In the genomic region with DNA sequence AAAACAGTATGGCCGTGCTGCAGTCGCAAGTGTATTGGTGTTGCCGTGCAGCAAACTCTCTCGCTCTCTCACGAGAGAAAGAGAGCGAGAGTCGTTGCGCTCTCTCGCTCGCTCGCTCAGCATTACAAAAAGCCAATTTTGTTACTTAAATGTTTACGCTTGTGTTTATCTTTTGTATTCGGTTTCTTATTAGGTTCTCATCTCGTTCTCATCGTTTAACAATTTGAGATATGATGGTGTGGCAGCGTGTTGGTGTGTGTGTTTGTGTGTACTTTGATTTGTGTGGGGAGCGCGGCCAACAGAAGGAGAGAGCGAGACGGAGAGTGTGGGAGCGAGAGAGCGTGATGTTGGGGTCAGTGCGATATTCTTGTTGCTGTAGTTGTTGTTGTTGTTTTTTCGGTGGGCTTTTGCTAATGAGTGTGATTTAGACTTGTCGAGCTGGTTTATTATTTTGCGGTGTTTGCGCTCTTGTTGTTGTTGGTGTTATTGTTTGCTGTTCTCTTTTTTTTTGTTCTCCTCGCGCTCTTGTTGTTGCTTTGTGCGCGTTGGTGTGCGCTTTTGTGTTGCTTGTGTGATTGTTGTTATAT, we compare ENCODE assay signal across 6 fruit fly cellular contexts.
TF ChIP-seq lines count a peak whose summit lies in the region.

No protein-coding gene starts in this region.

- peak; percentile 33 for TF ChIP-seq CTCF in whole organism, embryonic (GFP tag; optimal IDR thresholded peaks at IDR 0.05; lab: Kevin White, UChicago)

TF ChIP-seq in whole organism, 6 proteins besides CTCF, POLR2A, EP300 and RAD21:
- peak; percentile 50 for TF ChIP-seq CG8478 (optimal IDR thresholded peaks at IDR 0.05; lab: Kevin White, UChicago)
- no peak for TF ChIP-seq pan (optimal IDR thresholded peaks at IDR 0.05; lab: Kevin White, UChicago)
- TF ChIP-seq EcR (GFP tag; optimal IDR thresholded peaks at IDR 0.05; lab: Kevin White, UChicago), result peak; percentile 53 to 75
- TF ChIP-seq Dll (optimal IDR thresholded peaks at IDR 0.05; lab: Kevin White, UChicago), result peak; percentile 98

TF ChIP-seq in whole organism, adult, 20 proteins besides CTCF, POLR2A, EP300 and RAD21:
- TF ChIP-seq cic (GFP tag; optimal IDR thresholded peaks at IDR 0.05; lab: Kevin White, UChicago) (peak; percentile 80), pad (GFP tag; optimal IDR thresholded peaks at IDR 0.05; lab: Kevin White, UChicago) (peak; percentile 63), CG33017 (tag; optimal IDR thresholded peaks at IDR 0.05; lab: Kevin White, UChicago) (peak; percentile 55), CG7045 (GFP tag; optimal IDR thresholded peaks at IDR 0.05; lab: Kevin White, UChicago) (peak; percentile 62), CG5204 (GFP tag; optimal IDR thresholded peaks at IDR 0.05; lab: Kevin White, UChicago) (no peak), ovo (GFP tag; optimal IDR thresholded peaks at IDR 0.05; lab: Kevin White, UChicago) (peak; percentile 75), tj (GFP tag; optimal IDR thresholded peaks at IDR 0.05; lab: Kevin White, UChicago) (peak; percentile 89), CG7101 (tag; optimal IDR thresholded peaks at IDR 0.05; lab: Kevin White, UChicago) (peak; percentile 44), CG12768 (GFP tag; optimal IDR thresholded peaks at IDR 0.05; lab: Kevin White, UChicago) (peak; percentile 77), toe (GFP tag; optimal IDR thresholded peaks at IDR 0.05; lab: Kevin White, UChicago) (peak; percentile 28), Clk (GFP tag; optimal IDR thresholded peaks at IDR 0.05; lab: Kevin White, UChicago) (no peak), CG11617 (GFP tag; optimal IDR thresholded peaks at IDR 0.05; lab: Kevin White, UChicago) (peak; percentile 31), CG1620 (GFP tag; optimal IDR thresholded peaks at IDR 0.05; lab: Kevin White, UChicago) (no peak)

TF ChIP-seq in whole organism, embryonic, 481 proteins besides CTCF, POLR2A, EP300 and RAD21 (continues in another document):
- TF ChIP-seq HLH4C (GFP tag; IDR thresholded peaks at IDR 0.05; lab: Robert Waterston, UW; ENCODE audit: partially characterized antibody) (no peak), D19A (tag; optimal IDR thresholded peaks at IDR 0.05; lab: Kevin White, UChicago) (peak; percentile 37), CG13894 (tag; optimal IDR thresholded peaks at IDR 0.05; lab: Kevin White, UChicago) (peak; percentile 88), CG11085 (GFP tag; IDR thresholded peaks at IDR 0.05; lab: Robert Waterston, UW) (no peak), oc (tag; optimal IDR thresholded peaks at IDR 0.05; lab: Kevin White, UChicago) (peak; percentile 84), Gsc (GFP tag; IDR thresholded peaks at IDR 0.05; lab: Robert Waterston, UW) (no peak), sqz (GFP tag; optimal IDR thresholded peaks at IDR 0.05; lab: Kevin White, UChicago) (peak; percentile 71), CG2202 (tag; optimal IDR thresholded peaks at IDR 0.05; lab: Kevin White, UChicago) (no peak), CG2712 (tag; optimal IDR thresholded peaks at IDR 0.05; lab: Kevin White, UChicago) (peak; percentile 9), Rx (GFP tag; IDR thresholded peaks at IDR 0.05; lab: Robert Waterston, UW) (no peak), dmrt11E (tag; optimal IDR thresholded peaks at IDR 0.05; lab: Kevin White, UChicago) (no peak), CG7963 (GFP tag; IDR thresholded peaks at IDR 0.05; lab: Robert Waterston, UW; ENCODE audit: partially characterized antibody) (no peak), hb (GFP tag; IDR thresholded peaks at IDR 0.05; lab: Robert Waterston, UW; ENCODE audit: partially characterized antibody) (no peak), Side (GFP tag; optimal IDR thresholded peaks at IDR 0.05; lab: Kevin White, UChicago) (no peak), wor (GFP tag; IDR thresholded peaks at IDR 0.05; lab: Robert Waterston, UW) (no peak), Hand (GFP tag; optimal IDR thresholded peaks at IDR 0.05; lab: Kevin White, UChicago) (no peak), ac (GFP tag; optimal IDR thresholded peaks at IDR 0.05; lab: Kevin White, UChicago) (no peak)

TF ChIP-seq in whole organism, prepupa, 60 proteins besides CTCF, POLR2A, EP300 and RAD21 (continues in another document):
- TF ChIP-seq vri (GFP tag; optimal IDR thresholded peaks at IDR 0.05; lab: Kevin White, UChicago), result peak; percentile 42
- peak; percentile 64 for TF ChIP-seq CG9139 (GFP tag; optimal IDR thresholded peaks at IDR 0.05; lab: Kevin White, UChicago)
- peak; percentile 77 to 78 for TF ChIP-seq ss (GFP tag; optimal IDR thresholded peaks at IDR 0.05; lab: Kevin White, UChicago)
- peak; percentile 63 for TF ChIP-seq dsx (GFP tag; optimal IDR thresholded peaks at IDR 0.05; lab: Kevin White, UChicago; ENCODE audit: poor library complexity, severe bottlenecking)
- TF ChIP-seq CG6808 (GFP tag; optimal IDR thresholded peaks at IDR 0.05; lab: Kevin White, UChicago), result peak; percentile 73
- TF ChIP-seq Eip75B (GFP tag; optimal IDR thresholded peaks at IDR 0.05; lab: Kevin White, UChicago), result peak; percentile 17
- TF ChIP-seq net (GFP tag; optimal IDR thresholded peaks at IDR 0.05; lab: Kevin White, UChicago), result no peak
- TF ChIP-seq salr (GFP tag; optimal IDR thresholded peaks at IDR 0.05; lab: Kevin White, UChicago), result peak; percentile 19 to 20
- peak; percentile 18 for TF ChIP-seq Sox102F (GFP tag; optimal IDR thresholded peaks at IDR 0.05; lab: Kevin White, UChicago)
- TF ChIP-seq CG10631 (GFP tag; optimal IDR thresholded peaks at IDR 0.05; lab: Kevin White, UChicago), result peak; percentile 3
- peak; percentile 53 for TF ChIP-seq Eip78C (GFP tag; lab: Kevin White, UChicago)
- TF ChIP-seq CG6854 (GFP tag; optimal IDR thresholded peaks at IDR 0.05; lab: Kevin White, UChicago), result peak; percentile 81
- 0 out of 2 replicates have a peak, but pooled peaks have one; percentile 12 for TF ChIP-seq CG15336 (GFP tag; IDR thresholded peaks at IDR 0.05; lab: Robert Waterston, UW)
- no peak for TF ChIP-seq acj6 (GFP tag; optimal IDR thresholded peaks at IDR 0.05; lab: Kevin White, UChicago)
- TF ChIP-seq CG16779 (tag; optimal IDR thresholded peaks at IDR 0.05; lab: Kevin White, UChicago), result no peak
- TF ChIP-seq Hr39 (GFP tag; optimal IDR thresholded peaks at IDR 0.05; lab: Kevin White, UChicago), result no peak
- peak; percentile 31 for TF ChIP-seq fd59A (GFP tag; optimal IDR thresholded peaks at IDR 0.05; lab: Kevin White, UChicago)

TF ChIP-seq in whole organism, pupa, 21 proteins besides CTCF, POLR2A, EP300 and RAD21 (continues in another document):
- TF ChIP-seq CG9948 (tag; optimal IDR thresholded peaks at IDR 0.05; lab: Kevin White, UChicago), result no peak
- peak; percentile 92 for TF ChIP-seq EcR (GFP tag; optimal IDR thresholded peaks at IDR 0.05; lab: Kevin White, UChicago)
- no peak for TF ChIP-seq Pif1B (GFP tag; optimal IDR thresholded peaks at IDR 0.05; lab: Kevin White, UChicago)
- peak; percentile 67 for TF ChIP-seq CG13204 (GFP tag; optimal IDR thresholded peaks at IDR 0.05; lab: Kevin White, UChicago)
- no peak for TF ChIP-seq CG10348 (GFP tag; IDR thresholded peaks at IDR 0.05; lab: Robert Waterston, UW)
- TF ChIP-seq Pif1A (GFP tag; optimal IDR thresholded peaks at IDR 0.05; lab: Kevin White, UChicago), result no peak
- TF ChIP-seq D1 (tag; optimal IDR thresholded peaks at IDR 0.05; lab: Kevin White, UChicago), result no peak
- peak; percentile 22 for TF ChIP-seq Snoo (tag; optimal IDR thresholded peaks at IDR 0.05; lab: Kevin White, UChicago)
- peak; percentile 65 for TF ChIP-seq CG32121 (GFP tag; IDR thresholded peaks at IDR 0.05; lab: Robert Waterston, UW)
- peak; percentile 27; the same call in 1 of the 2 replicates for TF ChIP-seq Ets98B (GFP tag; IDR thresholded peaks at IDR 0.05; lab: Robert Waterston, UW)
- TF ChIP-seq rn (GFP tag; IDR thresholded peaks at IDR 0.05; lab: Robert Waterston, UW), result 0 out of 2 replicates have a peak, but pooled peaks have one; percentile 37
- peak; percentile 63 for TF ChIP-seq fd96Ca (GFP tag; IDR thresholded peaks at IDR 0.05; lab: Robert Waterston, UW)
- peak; percentile 39 for TF ChIP-seq CG34367 (tag; optimal IDR thresholded peaks at IDR 0.05; lab: Kevin White, UChicago)
- TF ChIP-seq CG12605 (GFP tag; IDR thresholded peaks at IDR 0.05; lab: Robert Waterston, UW), result 0 out of 2 replicates have a peak, but pooled peaks have one; percentile 3
- TF ChIP-seq CG8159 (tag; optimal IDR thresholded peaks at IDR 0.05; lab: Kevin White, UChicago), result peak; percentile 33
- peak; percentile 28 for TF ChIP-seq CG15710 (tag; optimal IDR thresholded peaks at IDR 0.05; lab: Kevin White, UChicago)
- peak; percentile 43 for TF ChIP-seq CG14655 (GFP tag; optimal IDR thresholded peaks at IDR 0.05; lab: Kevin White, UChicago)
- peak; percentile 61; the same call in 2 of the 3 replicates for TF ChIP-seq CG4496 (GFP tag; IDR thresholded peaks at IDR 0.05; lab: Robert Waterston, UW)

TF ChIP-seq in whole organism, wandering third instar larva, 38 proteins besides CTCF, POLR2A, EP300 and RAD21 (continues in another document):
- TF ChIP-seq usp (GFP tag; optimal IDR thresholded peaks at IDR 0.05; lab: Kevin White, UChicago), result no peak
- peak; percentile 72 for TF ChIP-seq CrebA (GFP tag; optimal IDR thresholded peaks at IDR 0.05; lab: Kevin White, UChicago; ENCODE audit: borderline replicate concordance)
- peak; percentile 41 for TF ChIP-seq brk (GFP tag; optimal IDR thresholded peaks at IDR 0.05; lab: Kevin White, UChicago)
- TF ChIP-seq Abd-B (GFP tag; optimal IDR thresholded peaks at IDR 0.05; lab: Kevin White, UChicago), result no peak
- TF ChIP-seq dl (GFP tag; optimal IDR thresholded peaks at IDR 0.05; lab: Kevin White, UChicago; ENCODE audit: insufficient read depth in 1 of 2, partially characterized antibody in 2 of 2), result peak; percentile 45 to 64
- peak; percentile 21 for TF ChIP-seq tai (GFP tag; optimal IDR thresholded peaks at IDR 0.05; lab: Kevin White, UChicago)
- peak; percentile 45 for TF ChIP-seq Sp1 (GFP tag; optimal IDR thresholded peaks at IDR 0.05; lab: Kevin White, UChicago)
- no peak for TF ChIP-seq jim (GFP tag; optimal IDR thresholded peaks at IDR 0.05; lab: Kevin White, UChicago)
- peak; percentile 15 for TF ChIP-seq OdsH (GFP tag; optimal IDR thresholded peaks at IDR 0.05; lab: Kevin White, UChicago)
- peak; percentile 45 for TF ChIP-seq Jra (GFP tag; optimal IDR thresholded peaks at IDR 0.05; lab: Kevin White, UChicago)
- peak; percentile 36 for TF ChIP-seq N (GFP tag; optimal IDR thresholded peaks at IDR 0.05; lab: Kevin White, UChicago)
- no peak for TF ChIP-seq GATAd (GFP tag; optimal IDR thresholded peaks at IDR 0.05; lab: Kevin White, UChicago)
- TF ChIP-seq Rel (GFP tag; optimal IDR thresholded peaks at IDR 0.05; lab: Kevin White, UChicago), result no peak
- peak; percentile 73 for TF ChIP-seq Rel (tag; optimal IDR thresholded peaks at IDR 0.05; lab: Kevin White, UChicago)
- no peak for TF ChIP-seq CG9705 (GFP tag; optimal IDR thresholded peaks at IDR 0.05; lab: Kevin White, UChicago)
- TF ChIP-seq CG32264 (GFP tag; optimal IDR thresholded peaks at IDR 0.05; lab: Kevin White, UChicago), result no peak
- no peak for TF ChIP-seq sv (GFP tag; optimal IDR thresholded peaks at IDR 0.05; lab: Kevin White, UChicago)
- TF ChIP-seq foxo (GFP tag; optimal IDR thresholded peaks at IDR 0.05; lab: Kevin White, UChicago), result no peak
- TF ChIP-seq h (GFP tag; optimal IDR thresholded peaks at IDR 0.05; lab: Kevin White, UChicago), result peak; percentile 54
- TF ChIP-seq Dfd (GFP tag; optimal IDR thresholded peaks at IDR 0.05; lab: Kevin White, UChicago), result no peak
- no peak for TF ChIP-seq Hr83 (GFP tag; optimal IDR thresholded peaks at IDR 0.05; lab: Kevin White, UChicago; ENCODE audit: poor library complexity, severe bottlenecking)
